Fruit fly (Drosophila melanogaster): Measurements from ENCODE around the gene obst-E.
A peak's percentile ranks its signal among the peaks of the same experiment; 100 is the strongest.

Gene obst-E

dm6 chr2L:5781181-5781580 is 15.2 kb upstream of the obst-E start (continued):
- no peak for TF ChIP-seq bab2 (GFP tag; optimal IDR thresholded peaks at IDR 0.05)
- TF ChIP-seq Atf3 (GFP tag; optimal IDR thresholded peaks at IDR 0.05): no peak
- TF ChIP-seq CG17385 (GFP tag; optimal IDR thresholded peaks at IDR 0.05): no peak
- TF ChIP-seq Ptx1 (GFP tag; IDR thresholded peaks at IDR 0.05): 0 out of 2 replicates have a peak, but pooled peaks have one; percentile 21
- TF ChIP-seq pita (GFP tag; optimal IDR thresholded peaks at IDR 0.05): no peak
- peak; percentile 1 for TF ChIP-seq sens (GFP tag)
- no peak for TF ChIP-seq CG11696 (GFP tag; IDR thresholded peaks at IDR 0.05)
- TF ChIP-seq wdn (GFP tag; IDR thresholded peaks at IDR 0.05): no peak
- no peak for TF ChIP-seq CG18764 (GFP tag; optimal IDR thresholded peaks at IDR 0.05)
- no peak for TF ChIP-seq Hr51 (GFP tag; optimal IDR thresholded peaks at IDR 0.05)
- no peak for TF ChIP-seq Sin3A (optimal IDR thresholded peaks at IDR 0.05)
- TF ChIP-seq Sox100B (GFP tag; optimal IDR thresholded peaks at IDR 0.05): no peak
- no peak for TF ChIP-seq Rx (GFP tag; IDR thresholded peaks at IDR 0.05)
- TF ChIP-seq CG11560 (tag; IDR thresholded peaks at IDR 0.05): no peak
- no peak for TF ChIP-seq Dref (GFP tag; IDR thresholded peaks at IDR 0.05)
- TF ChIP-seq CG9876 (GFP tag; optimal IDR thresholded peaks at IDR 0.05): no peak
- no peak for TF ChIP-seq wek (GFP tag; optimal IDR thresholded peaks at IDR 0.05)
- TF ChIP-seq CG2889 (GFP tag; IDR thresholded peaks at IDR 0.05): no peak
- peak; percentile 80 for TF ChIP-seq Med (GFP tag)
- TF ChIP-seq Mrtf (GFP tag; IDR thresholded peaks at IDR 0.05): 0 out of 3 replicates have a peak, but pooled peaks have one; percentile 10
- TF ChIP-seq CG2202 (tag; optimal IDR thresholded peaks at IDR 0.05): no peak
- peak; percentile 40; the same call in 1 of the 4 replicates for TF ChIP-seq Dll (GFP tag; IDR thresholded peaks at IDR 0.05; ENCODE audit: partially characterized antibody)
- no peak for TF ChIP-seq CG6813 (GFP tag; optimal IDR thresholded peaks at IDR 0.05)
- TF ChIP-seq CG1832 (GFP tag; optimal IDR thresholded peaks at IDR 0.05): no peak
- no peak for TF ChIP-seq Neu2 (GFP tag; optimal IDR thresholded peaks at IDR 0.05; ENCODE audit: borderline replicate concordance)
- no peak for TF ChIP-seq CG18262 (tag; optimal IDR thresholded peaks at IDR 0.05)
- TF ChIP-seq z (GFP tag; IDR thresholded peaks at IDR 0.05): no peak
- no peak for TF ChIP-seq yki (optimal IDR thresholded peaks at IDR 0.05)
- TF ChIP-seq Lim3 (GFP tag; IDR thresholded peaks at IDR 0.05): no peak
- no peak for TF ChIP-seq CG14050 (GFP tag; IDR thresholded peaks at IDR 0.05)
- TF ChIP-seq CG10565 (GFP tag; optimal IDR thresholded peaks at IDR 0.05): no peak
- no peak for TF ChIP-seq CG12299 (tag; optimal IDR thresholded peaks at IDR 0.05)
- TF ChIP-seq repo (GFP tag; optimal IDR thresholded peaks at IDR 0.05): no peak
- peak; percentile 73; the same call in 2 of the 3 replicates for TF ChIP-seq hb (GFP tag; IDR thresholded peaks at IDR 0.05; ENCODE audit: partially characterized antibody)
- TF ChIP-seq CG6683 (GFP tag; optimal IDR thresholded peaks at IDR 0.05): no peak
- no peak for TF ChIP-seq run (tag; optimal IDR thresholded peaks at IDR 0.05)
- TF ChIP-seq CG12219 (GFP tag; optimal IDR thresholded peaks at IDR 0.05): no peak
- no peak for TF ChIP-seq tin (GFP tag; optimal IDR thresholded peaks at IDR 0.05)
- no peak for TF ChIP-seq CG16779 (GFP tag; IDR thresholded peaks at IDR 0.05)
- no peak for TF ChIP-seq nau (GFP tag; optimal IDR thresholded peaks at IDR 0.05)
- peak; percentile 18; the same call in 1 of the 2 replicates for TF ChIP-seq CG5953 (GFP tag; IDR thresholded peaks at IDR 0.05)
- TF ChIP-seq Atf-2 (GFP tag; optimal IDR thresholded peaks at IDR 0.05): no peak
- no peak for TF ChIP-seq danr (GFP tag; IDR thresholded peaks at IDR 0.05)
- no peak; the same call in 2 of the 3 replicates for TF ChIP-seq knrl (GFP tag; IDR thresholded peaks at IDR 0.05; ENCODE audit: partially characterized antibody)
- no peak for TF ChIP-seq CG3847 (GFP tag; IDR thresholded peaks at IDR 0.05)
- no peak for TF ChIP-seq CG4360 (GFP tag; IDR thresholded peaks at IDR 0.05)
- no peak for TF ChIP-seq CG10543 (GFP tag; optimal IDR thresholded peaks at IDR 0.05)
- TF ChIP-seq zfh2 (GFP tag; optimal IDR thresholded peaks at IDR 0.05): no peak
- TF ChIP-seq fu2 (GFP tag; optimal IDR thresholded peaks at IDR 0.05): no peak
- TF ChIP-seq HLH54F (GFP tag; optimal IDR thresholded peaks at IDR 0.05): no peak
- no peak for TF ChIP-seq CG10654 (GFP tag; optimal IDR thresholded peaks at IDR 0.05)
- no peak for TF ChIP-seq twi (tag; optimal IDR thresholded peaks at IDR 0.05)
- peak; percentile 39 for TF ChIP-seq lab (GFP tag; optimal IDR thresholded peaks at IDR 0.05)

Measured in whole organism, embryonic.